Fruit fly (Drosophila melanogaster) whole organism, embryonic: ENCODE measurements around the gene CG10431.

Experiments used
- B-H1 ChIP-seq: fragments of 200-800 bp; sonication (Bioruptor generic); IDR thresholded peaks from 3 replicates; pipeline ENCODE4 v1.3.6; 2022; ENCODE audit warnings: missing biosample characterization, missing genetic modification characterization
- B-H2 ChIP-seq: fragments of 200-800 bp; sonication (Bioruptor generic); optimal IDR thresholded peaks from 2 replicates; lab custom pipeline; 2018; ENCODE audit warnings: missing biosample characterization, mild to moderate bottlenecking, missing genetic modification characterization
- BEAF-32 ChIP-seq: fragments of 200-800 bp; sonication (Bioruptor generic); optimal IDR thresholded peaks from 3 replicates; lab custom pipeline; 2017; ENCODE audit warnings: missing biosample characterization, missing genetic modification characterization, mild to moderate bottlenecking, moderate library complexity, missing genetic modification reagents
- CG11456 ChIP-seq: fragments of 200-800 bp; sonication (Bioruptor generic); IDR thresholded peaks from 3 replicates; pipeline ENCODE4 v1.3.6; 2022; ENCODE audit warnings: missing biosample characterization, missing genetic modification characterization
- CG12659 ChIP-seq: fragments of 200-800 bp; sonication (Bioruptor generic); optimal IDR thresholded peaks from 3 replicates; lab custom pipeline; 2017; ENCODE audit warnings: mild to moderate bottlenecking, missing biosample characterization, missing genetic modification reagents, missing genetic modification characterization
- CG13424 ChIP-seq: fragments of 200-800 bp; sonication (Bioruptor generic); optimal IDR thresholded peaks from 2 replicates; lab custom pipeline; 2019; ENCODE audit warnings: missing biosample characterization, mild to moderate bottlenecking, missing genetic modification characterization, moderate library complexity
- CG15479 ChIP-seq: fragments of 200-800 bp; sonication (Bioruptor generic); optimal IDR thresholded peaks from 3 replicates; lab custom pipeline; 2019; ENCODE audit warnings: missing biosample characterization, mild to moderate bottlenecking, missing genetic modification characterization, moderate library complexity
- CG17359 ChIP-seq: fragments of 200-800 bp; sonication (Bioruptor generic); optimal IDR thresholded peaks from 3 replicates; lab custom pipeline; 2018; ENCODE audit warnings: missing biosample characterization, mild to moderate bottlenecking, missing genetic modification characterization, moderate library complexity
- CG17802 ChIP-seq: fragments of 200-800 bp; sonication (Bioruptor generic); optimal IDR thresholded peaks from 2 replicates; lab custom pipeline; 2018; ENCODE audit warnings: missing biosample characterization, mild to moderate bottlenecking, missing genetic modification characterization, moderate library complexity
- CG31365 ChIP-seq: fragments of 200-800 bp; sonication (Bioruptor generic); optimal IDR thresholded peaks from 2 replicates; lab custom pipeline; 2018; ENCODE audit warnings: missing biosample characterization, mild to moderate bottlenecking, missing genetic modification characterization
- CG31388 ChIP-seq: fragments of 200-800 bp; sonication (Bioruptor generic); optimal IDR thresholded peaks from 2 replicates; lab custom pipeline; 2016; ENCODE audit warnings: missing biosample characterization, missing genetic modification characterization
- CG3281 ChIP-seq: fragments of 200-800 bp; sonication (Bioruptor generic); optimal IDR thresholded peaks from 3 replicates; lab custom pipeline; 2017; ENCODE audit warnings: missing biosample characterization, mild to moderate bottlenecking, missing genetic modification characterization
- CG4404 ChIP-seq: fragments of 200-800 bp; sonication (Bioruptor generic); IDR thresholded peaks from 2 replicates; pipeline ENCODE4 v1.3.6; 2022; ENCODE audit warnings: missing biosample characterization, missing genetic modification characterization
- CG6689 ChIP-seq: fragments of 200-800 bp; sonication (Bioruptor generic); IDR thresholded peaks from 2 replicates; pipeline ENCODE4 v1.3.6; 2022; ENCODE audit warnings: missing biosample characterization, missing genetic modification characterization
- CG6765 ChIP-seq: fragments of 200-800 bp; sonication (Bioruptor generic); optimal IDR thresholded peaks from 3 replicates; lab custom pipeline; 2017; ENCODE audit warnings: missing biosample characterization, mild to moderate bottlenecking, missing genetic modification characterization
- CG6854 ChIP-seq: fragments of 200-800 bp; sonication (Bioruptor generic); optimal IDR thresholded peaks from 3 replicates; lab custom pipeline; 2017; ENCODE audit warnings: missing biosample characterization, mild to moderate bottlenecking, missing genetic modification characterization
- CG7928 ChIP-seq: fragments of 200-800 bp; sonication (Bioruptor generic); optimal IDR thresholded peaks from 2 replicates; lab custom pipeline; 2017; ENCODE audit warnings: missing biosample characterization, mild to moderate bottlenecking, missing genetic modification characterization
- CG9215 ChIP-seq: fragments of 200-800 bp; sonication (Bioruptor generic); IDR thresholded peaks from 2 replicates; pipeline ENCODE4 v1.3.6; 2022; ENCODE audit warnings: missing biosample characterization, missing genetic modification characterization
- D19A ChIP-seq: fragments of 200-800 bp; optimal IDR thresholded peaks from 3 replicates; lab custom pipeline; 2019; ENCODE audit warnings: missing biosample characterization, mild to moderate bottlenecking, missing genetic modification characterization, moderate library complexity
- D19B ChIP-seq: fragments of 200-800 bp; sonication (Bioruptor generic); optimal IDR thresholded peaks from 2 replicates; lab custom pipeline; 2017; ENCODE audit warnings: missing biosample characterization, mild to moderate bottlenecking, missing genetic modification characterization
- Deaf1 ChIP-seq: fragments of 200-800 bp; optimal IDR thresholded peaks from 3 replicates; lab custom pipeline; 2019; ENCODE audit warnings: missing biosample characterization, mild to moderate bottlenecking, missing genetic modification characterization, moderate library complexity
- Dip3 ChIP-seq: fragments of 200-800 bp; sonication (Bioruptor generic); optimal IDR thresholded peaks from 3 replicates; lab custom pipeline; 2016; ENCODE audit warnings: missing biosample characterization, missing genetic modification characterization
- Elba2 ChIP-seq: fragments of 200-800 bp; sonication (Bioruptor generic); optimal IDR thresholded peaks from 3 replicates; lab custom pipeline; 2016; ENCODE audit warnings: missing biosample characterization, missing genetic modification characterization
- Ets65A ChIP-seq: fragments of 200-800 bp; sonication (Bioruptor generic); peaks from one replicate; lab custom pipeline; 2016; ENCODE audit warnings: missing biosample characterization, missing genetic modification characterization
- HLHmδ ChIP-seq: fragments of 200-800 bp; sonication (Bioruptor generic); optimal IDR thresholded peaks from 2 replicates; lab custom pipeline; 2018; ENCODE audit warnings: missing biosample characterization, mild to moderate bottlenecking, missing genetic modification characterization, moderate library complexity
- Hmr ChIP-seq: fragments of 200-800 bp; sonication (Bioruptor generic); optimal IDR thresholded peaks from 3 replicates; lab custom pipeline; 2017; ENCODE audit warnings: mild to moderate bottlenecking, missing biosample characterization, missing genetic modification reagents, missing genetic modification characterization
- Kr ChIP-seq: fragments of 200-800 bp; sonication (Bioruptor generic); optimal IDR thresholded peaks from 2 replicates; lab custom pipeline; 2017; ENCODE audit warnings: missing biosample characterization, mild to moderate bottlenecking, missing genetic modification characterization
- Sox100B ChIP-seq: fragments of 200-800 bp; sonication (Bioruptor generic); optimal IDR thresholded peaks from 3 replicates; lab custom pipeline; 2018; ENCODE audit warnings: missing biosample characterization, mild to moderate bottlenecking, missing genetic modification characterization
- Sry-β ChIP-seq: fragments of 200-800 bp; sonication (Bioruptor generic); optimal IDR thresholded peaks from 2 replicates; lab custom pipeline; 2018; ENCODE audit warnings: missing biosample characterization, mild to moderate bottlenecking, missing genetic modification characterization, moderate library complexity
- Ssrp ChIP-seq: fragments of 200-800 bp; sonication (Bioruptor generic); optimal IDR thresholded peaks from 2 replicates; lab custom pipeline; 2018; ENCODE audit warnings: missing biosample characterization, mild to moderate bottlenecking, missing genetic modification characterization, moderate library complexity
- abd-A ChIP-seq: fragments of 200-800 bp; sonication (Bioruptor generic); optimal IDR thresholded peaks from 3 replicates; lab custom pipeline; 2019; ENCODE audit warnings: missing biosample characterization, mild to moderate bottlenecking, missing genetic modification characterization, moderate library complexity
- ac ChIP-seq: fragments of 200-800 bp; sonication (Bioruptor generic); optimal IDR thresholded peaks from 3 replicates; lab custom pipeline; 2017; ENCODE audit warnings: missing biosample characterization, mild to moderate bottlenecking, missing genetic modification characterization
- bcd ChIP-seq: fragments of 200-800 bp; sonication (Bioruptor generic); optimal IDR thresholded peaks from 2 replicates; lab custom pipeline; 2017; ENCODE audit warnings: missing biosample characterization, mild to moderate bottlenecking, missing genetic modification characterization
- crc ChIP-seq: fragments of 200-800 bp; sonication (Bioruptor generic); optimal IDR thresholded peaks from 2 replicates; lab custom pipeline; 2016; ENCODE audit warnings: missing biosample characterization, missing genetic modification characterization
- hbn ChIP-seq: fragments of 200-800 bp; sonication (Bioruptor generic); IDR thresholded peaks from 2 replicates; pipeline ENCODE4 v1.3.6; 2022; ENCODE audit warnings: missing biosample characterization, missing genetic modification characterization; ENCODE audit not compliant: partially characterized antibody
- knrl ChIP-seq: fragments of 200-800 bp; sonication (Bioruptor generic); IDR thresholded peaks from 3 replicates; pipeline ENCODE4 v1.3.6; 2022; ENCODE audit warnings: missing biosample characterization, missing genetic modification characterization; ENCODE audit not compliant: partially characterized antibody
- lov ChIP-seq, 2 experiments: fragments of 200-800 bp in 1 of 2; fragments of >200 bp in 1 of 2; sonication (Bioruptor generic) in 1 of 2; IDR thresholded peaks in 1 of 2; optimal IDR thresholded peaks in 1 of 2; 2 replicates in 1 of 2; 3 replicates in 1 of 2; pipeline versions ENCODE4 v1.3.6 to Lab custom; 2017 to 2022; ENCODE audit warnings: missing biosample characterization in 1 of 2, missing genetic modification characterization in 1 of 2
- mld ChIP-seq: fragments of 200-800 bp; sonication (Bioruptor generic); IDR thresholded peaks from 3 replicates; pipeline ENCODE4 v1.3.6; 2022; ENCODE audit warnings: missing biosample characterization, missing genetic modification characterization; ENCODE audit not compliant: partially characterized antibody
- nerfin-1 ChIP-seq: fragments of 200-800 bp; sonication (Bioruptor generic); optimal IDR thresholded peaks from 3 replicates; lab custom pipeline; 2019; ENCODE audit warnings: missing biosample characterization, mild to moderate bottlenecking, missing genetic modification characterization, moderate library complexity
- pan ChIP-seq, 4 experiments: fragments of >200 bp in 3 of 4; fragments of 200-800 bp in 1 of 4; sonication (Bioruptor generic) in 1 of 4; optimal IDR thresholded peaks in 3 of 4; IDR thresholded peaks in 1 of 4; 2 replicates each; pipeline versions ENCODE4 v1.3.6 to Lab custom; 2017 to 2022; ENCODE audit warnings: missing biosample characterization in 2 of 4, missing genetic modification characterization in 2 of 4, mixed read lengths in 1 of 4
- rib ChIP-seq: fragments of 200-800 bp; sonication (Bioruptor generic); IDR thresholded peaks from 2 replicates; pipeline ENCODE4 v1.3.6; 2022; ENCODE audit warnings: missing biosample characterization, missing genetic modification characterization
- schlank ChIP-seq: fragments of 200-800 bp; sonication (Bioruptor generic); optimal IDR thresholded peaks from 2 replicates; lab custom pipeline; 2018; ENCODE audit warnings: missing biosample characterization, mild to moderate bottlenecking, missing genetic modification characterization
- sd ChIP-seq: fragments of 200-800 bp; sonication (Bioruptor generic); optimal IDR thresholded peaks from 3 replicates; lab custom pipeline; 2018; ENCODE audit warnings: missing biosample characterization, mild to moderate bottlenecking, missing genetic modification characterization, moderate library complexity
- so ChIP-seq: fragments of 200-800 bp; sonication (Bioruptor generic); IDR thresholded peaks from 3 replicates; pipeline ENCODE4 v1.3.6; 2022; ENCODE audit warnings: missing biosample characterization, missing genetic modification characterization
- stc ChIP-seq: fragments of 200-800 bp; sonication (Bioruptor generic); IDR thresholded peaks from 2 replicates; pipeline ENCODE4 v1.3.6; 2022; ENCODE audit warnings: missing biosample characterization, missing genetic modification characterization
- tx ChIP-seq: fragments of 200-800 bp; sonication (Bioruptor generic); optimal IDR thresholded peaks from 2 replicates; lab custom pipeline; 2016; ENCODE audit warnings: missing biosample characterization, missing genetic modification characterization
- zf30C ChIP-seq: fragments of 200-800 bp; sonication (Bioruptor generic); optimal IDR thresholded peaks from 3 replicates; lab custom pipeline; 2018; ENCODE audit warnings: missing biosample characterization, mild to moderate bottlenecking, missing genetic modification characterization

Gene CG10431

DNA sequence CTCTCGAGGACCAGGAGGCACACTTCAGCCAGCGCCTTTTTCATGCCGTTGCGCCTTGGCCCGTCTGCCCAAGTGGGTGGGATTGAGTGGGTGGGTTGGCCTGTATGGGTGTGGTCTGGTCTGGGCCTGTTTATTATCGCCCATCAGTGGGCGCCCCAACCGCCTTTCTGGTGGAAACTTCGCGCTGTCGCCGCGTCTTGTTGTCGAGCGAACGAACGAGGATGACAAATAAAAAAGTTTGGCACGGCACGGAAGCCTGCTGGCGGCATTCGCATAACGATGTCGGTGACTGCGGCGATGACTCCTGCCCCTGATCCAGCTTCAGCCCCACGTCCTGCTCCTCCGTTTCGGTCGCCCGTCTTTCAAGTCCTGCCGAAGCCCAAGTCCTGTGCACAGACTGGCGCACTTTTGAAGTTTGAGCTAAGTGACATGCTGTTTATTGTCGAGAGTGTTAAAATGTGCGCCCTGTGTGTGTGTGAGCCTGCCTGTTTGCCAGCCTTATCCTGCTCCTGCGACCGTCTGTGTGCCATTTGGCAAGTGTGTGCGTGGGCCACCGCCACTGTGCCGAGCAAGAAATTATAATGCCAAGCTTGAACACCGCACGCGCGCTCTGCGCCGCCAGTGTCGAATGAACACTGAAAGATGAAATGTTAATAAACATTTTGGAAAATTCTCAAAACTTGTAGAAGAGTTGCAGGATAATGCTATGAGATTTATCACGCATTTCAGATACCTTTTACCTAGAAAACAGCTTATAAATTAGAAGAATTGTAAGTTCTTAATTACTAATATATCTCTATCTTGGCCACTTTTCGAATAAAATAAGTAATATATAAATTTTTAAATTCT is 39.7 kb downstream of the CG10431 start (continued):
- TF ChIP-seq CG4404 (GFP tag; lab: Robert Waterston, UW) (peak; percentile 36; the same call in 1 of the 2 replicates), ac (GFP tag; lab: Kevin White, UChicago) (no peak), Sox100B (GFP tag; lab: Kevin White, UChicago) (peak; percentile 82), Dip3 (GFP tag; lab: Kevin White, UChicago) (no peak), Sry-β (GFP tag; lab: Kevin White, UChicago) (no peak), hbn (GFP tag; lab: Robert Waterston, UW) (no peak), CG6689 (GFP tag; lab: Robert Waterston, UW) (peak; percentile 53; the same call in 1 of the 2 replicates), CG13424 (tag; lab: Kevin White, UChicago) (peak; percentile 89), D19B (peak; percentile 62), CG31388 (GFP tag; lab: Kevin White, UChicago) (peak; percentile 35), so (GFP tag; lab: Robert Waterston, UW) (peak; percentile 68; the same call in 1 of the 3 replicates), zf30C (GFP tag; lab: Kevin White, UChicago) (peak; percentile 77), CG11456 (GFP tag; lab: Robert Waterston, UW) (no peak), nerfin-1 (tag; lab: Kevin White, UChicago) (peak; percentile 69), lov (optimal IDR thresholded peaks at IDR 0.05; lab: Kevin White, UChicago) (no peak), lov (GFP tag; IDR thresholded peaks at IDR 0.05; lab: Robert Waterston, UW) (no peak), CG3281 (GFP tag; lab: Kevin White, UChicago) (peak; percentile 87), CG7928 (GFP tag; lab: Kevin White, UChicago) (peak; percentile 20), Ssrp (tag; lab: Kevin White, UChicago) (peak; percentile 57), Deaf1 (tag; lab: Kevin White, UChicago) (peak; percentile 62), Ets65A (GFP tag; lab: Kevin White, UChicago) (peak; percentile 41), knrl (no peak), Elba2 (GFP tag; lab: Kevin White, UChicago) (no peak), B-H1 (GFP tag; lab: Robert Waterston, UW) (no peak), CG17359 (peak; percentile 79), crc (GFP tag; lab: Kevin White, UChicago) (no peak), HLHmδ (no peak), schlank (tag; lab: Kevin White, UChicago) (peak; percentile 24), CG6765 (GFP tag; lab: Kevin White, UChicago) (peak; percentile 80), BEAF-32 (no peak), B-H2 (GFP tag; lab: Kevin White, UChicago) (peak; percentile 66), CG15479 (no peak), CG6854 (GFP tag; lab: Kevin White, UChicago) (peak; percentile 87), CG31365 (tag; lab: Kevin White, UChicago) (no peak), CG12659 (GFP tag; lab: Kevin White, UChicago) (peak; percentile 86), pan (optimal IDR thresholded peaks at IDR 0.05; lab: Kevin White, UChicago) (no peak), pan (GFP tag; optimal IDR thresholded peaks at IDR 0.05 in 1 of 2, IDR thresholded peaks at IDR 0.05 in 1 of 2) (peak in 1 of 2 experiments; percentile 67), abd-A (tag; lab: Kevin White, UChicago) (peak; percentile 96), sd (tag; lab: Kevin White, UChicago) (no peak), Hmr (peak; percentile 91), rib (no peak), Kr (GFP tag; lab: Kevin White, UChicago) (no peak), mld (GFP tag; lab: Robert Waterston, UW) (no peak), D19A (tag; lab: Kevin White, UChicago) (peak; percentile 69), tx (GFP tag; lab: Kevin White, UChicago) (no peak), CG17802 (tag; lab: Kevin White, UChicago) (no peak), bcd (GFP tag; lab: Kevin White, UChicago) (peak; percentile 80), stc (GFP tag; lab: Robert Waterston, UW) (peak; percentile 54), CG9215 (GFP tag; lab: Robert Waterston, UW) (0 out of 2 replicates have a peak, but pooled peaks have one; percentile 46)
